Worm (Caenorhabditis elegans) whole organism, late embryonic: Measurements from ENCODE around the gene C26B2.2.

Experiments
- K09A11.1 ChIP-seq: sonication (generic microtip); optimal IDR thresholded peaks from 2 replicates; lab custom pipeline; 2017; ENCODE audit warnings: antibody characterized with exemption, mild to moderate bottlenecking, missing genetic modification characterization, missing compliant biosample characterization; ENCODE audit not compliant: insufficient read depth
- ama-1 ChIP-seq: fragments of 150-350 bp; optimal IDR thresholded peaks from 2 replicates; lab custom pipeline; 2014
- dmd-4 ChIP-seq: sonication (generic microtip); optimal IDR thresholded peaks from 2 replicates; lab custom pipeline; 2016; ENCODE audit warnings: borderline replicate concordance, missing genetic modification characterization, missing compliant biosample characterization
- elt-2 ChIP-seq: sonication (generic microtip); optimal IDR thresholded peaks from 2 replicates; lab custom pipeline; 2016; ENCODE audit warnings: missing genetic modification reagents, missing genetic modification characterization, missing compliant biosample characterization
- elt-4 ChIP-seq: sonication (generic microtip); optimal IDR thresholded peaks from 2 replicates; lab custom pipeline; 2016; ENCODE audit warnings: missing genetic modification characterization, missing compliant biosample characterization
- hlh-30 ChIP-seq: sonication (generic microtip); optimal IDR thresholded peaks from 2 replicates; lab custom pipeline; 2017; ENCODE audit warnings: antibody characterized with exemption, missing genetic modification characterization, missing compliant biosample characterization; ENCODE audit not compliant: insufficient read depth
- pha-2 ChIP-seq: sonication (generic microtip); optimal IDR thresholded peaks from 2 replicates; lab custom pipeline; 2017; ENCODE audit warnings: mild to moderate bottlenecking, missing genetic modification characterization, missing compliant biosample characterization
- pha-4 ChIP-seq: fragments of 150-350 bp; optimal IDR thresholded peaks from 2 replicates; lab custom pipeline; 2018; ENCODE audit warnings: missing biosample characterization, missing genetic modification reagents, missing genetic modification characterization
- rnt-1 ChIP-seq: sonication (generic microtip); optimal IDR thresholded peaks from 2 replicates; lab custom pipeline; 2016; ENCODE audit warnings: missing genetic modification characterization, missing compliant biosample characterization
- sox-4 ChIP-seq: sonication (generic microtip); optimal IDR thresholded peaks from 2 replicates; lab custom pipeline; 2017; ENCODE audit warnings: mild to moderate bottlenecking, missing genetic modification characterization, inconsistent platforms, missing compliant biosample characterization

DNA sequence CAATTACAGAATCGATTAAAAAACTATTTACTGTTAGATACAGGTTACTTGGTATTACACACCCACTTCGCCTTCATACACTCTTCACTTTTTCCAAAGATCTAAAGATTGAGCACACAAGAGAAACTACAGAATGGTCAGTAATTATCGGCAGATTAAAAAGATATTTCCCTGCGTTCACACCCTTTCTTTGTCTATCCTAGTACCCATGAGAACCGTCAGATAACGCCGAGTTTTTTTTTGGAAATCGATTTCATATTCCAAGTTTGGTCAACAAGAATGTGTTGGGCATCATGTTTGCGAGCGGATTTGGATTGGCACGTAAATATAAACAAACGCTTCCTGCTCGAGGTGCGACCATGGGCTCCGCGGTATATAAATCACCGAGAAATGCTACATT, 8.1 kb downstream of the C26B2.2 start, which contains the start of gene C26B2.8:
- TF ChIP-seq K09A11.1 (tag; lab: Kevin White, UChicago) (no peak), rnt-1 (tag; lab: Kevin White, UChicago) (no peak), elt-2 (tag; lab: Kevin White, UChicago) (no peak), ama-1 (lab: Kevin White, UChicago) (no peak), dmd-4 (tag; lab: Kevin White, UChicago) (no peak), sox-4 (no peak), pha-4 (tag; lab: Kevin White, UChicago) (no peak), pha-2 (tag; lab: Kevin White, UChicago) (no peak), elt-4 (tag; lab: Kevin White, UChicago) (no peak), hlh-30 (tag; lab: Kevin White, UChicago) (no peak)
